Fruit fly (Drosophila melanogaster) whole organism, embryonic: ENCODE data around the gene Hrs.

Experiments
- CG9437 ChIP-seq: fragments of 200-800 bp; sonication (Bioruptor generic); optimal IDR thresholded peaks from 2 replicates; lab custom pipeline; 2018; ENCODE audit warnings: missing biosample characterization, mild to moderate bottlenecking, missing genetic modification characterization
- Sin3A ChIP-seq: fragments of >200 bp; optimal IDR thresholded peaks from 2 replicates; lab custom pipeline; 2018

- TF ChIP-seq Sin3A = no peak
- TF ChIP-seq CG9437 = no peak
Measured at dm6 chr2L:2734946-2735345, 4.8 kb upstream of the Hrs start.
